Worm (Caenorhabditis elegans) whole organism, L4 larva: ENCODE measurements around the gene mpst-3.

ENCODE experiments used
- F37D6.2 ChIP-seq: sonication (generic microtip); optimal IDR thresholded peaks from 2 replicates; lab custom pipeline; 2016; ENCODE audit warnings: mild to moderate bottlenecking, missing genetic modification characterization, missing compliant biosample characterization
- F49E8.2 ChIP-seq: sonication (generic microtip); optimal IDR thresholded peaks from 2 replicates; lab custom pipeline; 2016; ENCODE audit warnings: missing compliant biosample characterization, mild to moderate bottlenecking, missing genetic modification characterization, borderline replicate concordance
- T26A8.4 ChIP-seq: fragments of 200-800 bp; sonication (Bioruptor generic); IDR thresholded peaks from 2 replicates; pipeline ENCODE4 v1.3.6; 2022; ENCODE audit warnings: missing genetic modification characterization, missing compliant biosample characterization
- aha-1 ChIP-seq: fragments of 150-350 bp; peaks from one replicate; lab custom pipeline; 2014; ENCODE audit warnings: missing biosample characterization, missing genetic modification characterization
- arid-1 ChIP-seq: fragments of 200-800 bp; sonication (Bioruptor generic); conservative IDR thresholded peaks from 2 replicates; pipeline ENCODE4 v1.3.6; 2022; ENCODE audit warnings: missing genetic modification reagents, missing genetic modification characterization, missing compliant biosample characterization
- ceh-28 ChIP-seq: fragments of 150-350 bp; optimal IDR thresholded peaks from 2 replicates; lab custom pipeline; 2014; ENCODE audit warnings: missing biosample characterization, missing genetic modification reagents, missing genetic modification characterization
- ceh-32 ChIP-seq: sonication (generic microtip); optimal IDR thresholded peaks from 2 replicates; lab custom pipeline; 2016; ENCODE audit warnings: mild to moderate bottlenecking, missing genetic modification characterization, missing compliant biosample characterization; ENCODE audit not compliant: poor library complexity
- ceh-82 ChIP-seq: sonication (generic microtip); optimal IDR thresholded peaks from 2 replicates; lab custom pipeline; 2017; ENCODE audit warnings: missing biosample characterization, missing genetic modification characterization
- daf-16 ChIP-seq, 3 experiments: sonication (generic microtip); optimal IDR thresholded peaks; 2 replicates each; lab custom pipeline; 2016 to 2017; ENCODE audit warnings: missing genetic modification characterization in 3 of 3, missing genetic modification reagents in 3 of 3, mild to moderate bottlenecking in 2 of 3, missing compliant biosample characterization in 2 of 3, missing biosample characterization in 1 of 3, moderate library complexity in 1 of 3
- duxl-1 ChIP-seq: sonication (generic microtip); optimal IDR thresholded peaks from 2 replicates; lab custom pipeline; 2016; ENCODE audit warnings: mild to moderate bottlenecking, missing genetic modification characterization, moderate library complexity, missing compliant biosample characterization; ENCODE audit not compliant: poor library complexity
- fkh-10 ChIP-seq: fragments of 150-350 bp; optimal IDR thresholded peaks from 2 replicates; lab custom pipeline; 2014; ENCODE audit warnings: missing biosample characterization, missing genetic modification reagents, missing genetic modification characterization
- hlh-30 ChIP-seq: sonication (generic microtip); optimal IDR thresholded peaks from 2 replicates; lab custom pipeline; 2017; ENCODE audit warnings: antibody characterized with exemption, mild to moderate bottlenecking, missing genetic modification characterization, missing compliant biosample characterization; ENCODE audit not compliant: insufficient read depth
- lin-13 ChIP-seq: fragments of 150-350 bp; optimal IDR thresholded peaks from 2 replicates; lab custom pipeline; 2014; ENCODE audit warnings: missing biosample characterization, missing genetic modification reagents, missing genetic modification characterization
- lin-38 ChIP-seq: fragments of 200-800 bp; sonication (Bioruptor generic); IDR thresholded peaks from 2 replicates; pipeline ENCODE4 v1.3.6; 2022; ENCODE audit warnings: missing genetic modification reagents, missing genetic modification characterization, missing compliant biosample characterization
- mdl-1 ChIP-seq, 2 experiments: fragments of 150-350 bp in 1 of 2; sonication (generic microtip) in 1 of 2; optimal IDR thresholded peaks; 2 replicates each; lab custom pipeline; 2014 to 2017; ENCODE audit warnings: missing biosample characterization in 2 of 2, missing genetic modification characterization in 2 of 2
- mdt-29 ChIP-seq: fragments of 200-800 bp; sonication (Bioruptor generic); IDR thresholded peaks from 2 replicates; pipeline ENCODE4 v1.3.6; 2022; ENCODE audit warnings: missing genetic modification reagents, missing genetic modification characterization, missing compliant biosample characterization
- mes-2 ChIP-seq: sonication (generic microtip); optimal IDR thresholded peaks from 2 replicates; lab custom pipeline; 2016; ENCODE audit warnings: missing genotype, mild to moderate bottlenecking, missing genetic modification characterization, missing compliant biosample characterization; ENCODE audit not compliant: poor library complexity, severe bottlenecking
- mxl-3 ChIP-seq: fragments of 200-800 bp; sonication (Bioruptor generic); optimal IDR thresholded peaks from 2 replicates; lab custom pipeline; 2018; ENCODE audit warnings: mild to moderate bottlenecking, missing genetic modification characterization, missing compliant biosample characterization
- nhr-111 ChIP-seq: fragments of 200-800 bp; sonication (Bioruptor generic); optimal IDR thresholded peaks from 2 replicates; lab custom pipeline; 2018; ENCODE audit warnings: mild to moderate bottlenecking, missing genetic modification characterization, missing compliant biosample characterization
- nhr-28 ChIP-seq: fragments of 150-350 bp; optimal IDR thresholded peaks from 2 replicates; lab custom pipeline; 2014; ENCODE audit warnings: missing biosample characterization, missing genetic modification characterization
- nhr-41 ChIP-seq: fragments of 200-800 bp; sonication (Bioruptor generic); IDR thresholded peaks from 2 replicates; pipeline ENCODE4 v1.3.6; 2022; ENCODE audit warnings: missing genetic modification reagents, missing genetic modification characterization, missing compliant biosample characterization
- nhr-42 ChIP-seq: fragments of 200-800 bp; sonication (Bioruptor generic); IDR thresholded peaks from 2 replicates; pipeline ENCODE4 v1.3.6; 2022; ENCODE audit warnings: missing genetic modification characterization, missing compliant biosample characterization
- nhr-6 ChIP-seq: fragments of 150-350 bp; optimal IDR thresholded peaks from 2 replicates; lab custom pipeline; 2014; ENCODE audit warnings: missing biosample characterization, missing genetic modification characterization
- nhr-77 ChIP-seq: fragments of 150-350 bp; optimal IDR thresholded peaks from 2 replicates; lab custom pipeline; 2014; ENCODE audit warnings: missing biosample characterization, missing genetic modification characterization
- php-3 ChIP-seq: fragments of 200-800 bp; sonication (Bioruptor generic); IDR thresholded peaks from 2 replicates; pipeline ENCODE4 v1.3.6; 2022; ENCODE audit warnings: missing genetic modification reagents, missing genetic modification characterization, missing compliant biosample characterization
- pqm-1 ChIP-seq: sonication (generic microtip); optimal IDR thresholded peaks from 2 replicates; lab custom pipeline; 2017; ENCODE audit warnings: missing biosample characterization, missing genetic modification characterization
- rbr-2 ChIP-seq: sonication (generic microtip); optimal IDR thresholded peaks from 2 replicates; lab custom pipeline; 2016; ENCODE audit warnings: missing genotype, missing genetic modification characterization, missing compliant biosample characterization
- spr-1 ChIP-seq: sonication (generic microtip); optimal IDR thresholded peaks from 2 replicates; lab custom pipeline; 2016; ENCODE audit warnings: mild to moderate bottlenecking, missing genetic modification characterization, missing compliant biosample characterization
- tra-1 ChIP-seq: fragments of 200-800 bp; sonication (Bioruptor generic); IDR thresholded peaks from 2 replicates; pipeline ENCODE4 v1.3.6; 2022; ENCODE audit warnings: missing genetic modification reagents, missing genetic modification characterization, missing compliant biosample characterization
- zip-11 ChIP-seq: fragments of 200-800 bp; sonication (Bioruptor generic); IDR thresholded peaks from 2 replicates; pipeline ENCODE4 v1.3.6; 2022; ENCODE audit warnings: missing genetic modification characterization, missing compliant biosample characterization
- ztf-7 ChIP-seq: fragments of 150-350 bp; optimal IDR thresholded peaks from 2 replicates; lab custom pipeline; 2014; ENCODE audit warnings: missing biosample characterization, missing genetic modification characterization

The mpst-3 gene

DNA sequence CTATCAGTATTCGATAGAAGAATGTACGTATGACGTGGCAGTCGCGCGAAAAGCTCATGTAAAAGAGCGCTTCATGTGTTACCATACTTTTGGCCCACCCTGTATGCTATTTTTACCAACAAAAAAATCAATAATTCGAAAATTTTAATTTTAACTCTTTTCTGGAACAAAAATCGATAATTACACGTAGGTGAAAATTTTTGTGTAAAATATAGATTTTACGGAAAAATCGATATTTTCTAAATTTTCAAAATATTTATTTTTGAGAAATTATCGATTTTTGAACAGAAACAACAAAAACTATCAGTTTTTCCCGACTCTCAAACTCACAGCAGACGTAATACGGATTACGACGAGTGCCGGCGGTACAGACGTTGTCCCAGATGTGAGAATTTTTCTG lies 49.7 kb downstream of the mpst-3 start:
- TF ChIP-seq mdl-1 (tag; optimal IDR thresholded peaks at IDR 0.05; lab: Kevin White, UChicago) = no peak
- peak; percentile 53 for TF ChIP-seq ceh-28 (tag; lab: Kevin White, UChicago)
- no peak for TF ChIP-seq aha-1 (tag; lab: Kevin White, UChicago)
- no peak for TF ChIP-seq ceh-32 (tag; lab: Kevin White, UChicago)
- no peak for TF ChIP-seq F37D6.2
- TF ChIP-seq arid-1 (GFP tag; lab: Robert Waterston, UW) = no peak
- no peak for TF ChIP-seq nhr-42 (GFP tag; lab: Robert Waterston, UW)
- TF ChIP-seq T26A8.4 (GFP tag; lab: Robert Waterston, UW) = no peak

DNA sequence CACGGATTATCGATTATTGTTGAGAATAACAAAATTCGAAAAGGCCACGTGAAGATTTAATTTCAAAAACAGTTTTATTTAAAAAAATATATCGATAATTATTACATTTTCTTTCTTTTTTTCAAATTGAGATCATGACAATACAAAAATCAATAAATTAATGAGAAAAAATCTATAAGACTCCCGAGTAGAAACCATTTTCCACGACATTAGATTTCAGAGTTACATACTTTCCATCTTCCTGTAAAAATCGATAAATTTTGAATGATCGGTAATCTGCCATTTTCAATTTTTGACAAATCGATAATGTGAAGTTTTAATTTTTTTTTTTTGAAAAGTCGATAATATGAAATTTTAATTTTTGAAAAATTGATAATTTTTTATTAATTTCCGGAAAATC lies 50.2 kb downstream of the mpst-3 start, which contains the start of gene C30G7.3:
Gene C30G7.3, minus strand, starts transcription at position 8 of the 400 bp plus-strand sequence.
- TF ChIP-seq F49E8.2 (tag; lab: Kevin White, UChicago) (no peak), ceh-28 (tag; lab: Kevin White, UChicago) (peak; percentile 51)

DNA sequence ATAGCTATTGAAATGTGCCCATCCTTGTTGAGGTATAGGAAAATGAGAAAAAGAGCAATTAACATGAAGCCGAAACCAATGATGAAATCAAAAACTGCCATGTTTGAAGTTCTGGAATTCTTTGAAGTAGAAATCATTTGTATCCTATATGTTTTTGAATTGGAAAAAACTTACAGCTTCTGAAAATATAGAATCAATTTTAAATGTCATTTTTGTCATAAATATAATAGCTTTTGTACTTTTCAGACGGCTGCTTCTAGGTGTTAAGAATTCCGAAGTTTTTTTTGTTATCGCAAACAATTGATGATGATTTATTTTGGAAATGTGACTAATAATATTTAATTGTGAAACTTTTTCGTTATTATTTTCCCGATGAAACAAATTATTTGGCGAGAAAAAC lies 51.6 kb downstream of the mpst-3 start, which contains the start of gene C30G7.4:
Gene C30G7.4, minus strand, starts transcription at position 101 of the 400 bp plus-strand sequence.
- TF ChIP-seq nhr-41 (GFP tag; lab: Robert Waterston, UW) = no peak
- no peak for TF ChIP-seq duxl-1 (tag; lab: Kevin White, UChicago)
- TF ChIP-seq php-3 = no peak

DNA sequence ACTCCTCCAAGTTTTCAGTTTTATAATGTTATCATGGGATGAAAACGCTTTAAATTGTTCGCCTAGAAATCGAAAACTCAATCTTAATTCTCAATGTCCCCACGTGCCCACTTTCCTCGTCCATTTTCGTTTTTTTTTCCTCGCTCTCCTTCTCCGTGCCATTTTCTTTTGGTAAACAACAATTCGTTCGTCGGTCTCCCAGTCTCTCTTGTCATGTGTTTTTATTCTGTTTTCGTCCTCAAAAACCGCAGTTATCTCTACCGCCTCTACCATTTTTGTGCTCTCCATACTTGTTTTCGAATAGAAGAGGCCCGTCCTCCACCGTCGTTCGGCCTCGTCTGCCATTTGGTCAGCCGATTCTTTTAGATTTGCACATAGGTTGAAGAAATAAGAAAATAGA lies 53.1 kb downstream of the mpst-3 start:
- TF ChIP-seq nhr-6 (tag; lab: Kevin White, UChicago) = peak; percentile 18
- TF ChIP-seq rbr-2 = peak; percentile 31
- TF ChIP-seq daf-16 (GFP tag; optimal IDR thresholded peaks at IDR 0.05; lab: Kevin White, UChicago) = peak in 1 of 2 experiments; percentile 70
- TF ChIP-seq daf-16 (tag; optimal IDR thresholded peaks at IDR 0.05; lab: Kevin White, UChicago) = no peak
- no peak for TF ChIP-seq ceh-32 (tag; lab: Kevin White, UChicago)
- no peak for TF ChIP-seq nhr-111 (GFP tag; lab: Kevin White, UChicago)
- TF ChIP-seq pqm-1 = no peak
- TF ChIP-seq zip-11 (GFP tag; lab: Robert Waterston, UW) = no peak
- no peak for TF ChIP-seq ceh-82 (tag; lab: Kevin White, UChicago)
- no peak for TF ChIP-seq lin-13
- no peak for TF ChIP-seq ztf-7 (tag; lab: Kevin White, UChicago)
- peak; percentile 3 for TF ChIP-seq fkh-10
- no peak for TF ChIP-seq mes-2
- no peak for TF ChIP-seq lin-38
- no peak for TF ChIP-seq tra-1
- no peak for TF ChIP-seq nhr-77 (tag; lab: Kevin White, UChicago)
- TF ChIP-seq mdl-1 (tag; optimal IDR thresholded peaks at IDR 0.05; lab: Kevin White, UChicago) = peak in 1 of 2 experiments; percentile 76
- no peak for TF ChIP-seq mdt-29 (GFP tag; lab: Robert Waterston, UW)
- TF ChIP-seq hlh-30 (tag; lab: Kevin White, UChicago) = peak; percentile 61
- TF ChIP-seq spr-1 (tag; lab: Kevin White, UChicago) = no peak
- no peak for TF ChIP-seq nhr-28 (tag; lab: Kevin White, UChicago)
- no peak for TF ChIP-seq nhr-41 (GFP tag; lab: Robert Waterston, UW)
- TF ChIP-seq T26A8.4 (GFP tag; lab: Robert Waterston, UW) = no peak
- TF ChIP-seq mxl-3 (GFP tag; lab: Kevin White, UChicago) = no peak
